Fruit fly (Drosophila melanogaster) whole organism, embryonic: ENCODE data around the gene PIG-C.

Source experiments
- Ada2b ChIP-seq: fragments of 200-800 bp; sonication (Bioruptor generic); IDR thresholded peaks from 2 replicates; pipeline ENCODE4 v1.3.6; 2022; ENCODE audit warnings: missing biosample characterization, missing genetic modification characterization
- Aef1 ChIP-seq: fragments of 200-800 bp; sonication (Bioruptor generic); IDR thresholded peaks from 3 replicates; pipeline ENCODE4 v1.3.6; 2022; ENCODE audit warnings: missing biosample characterization, missing genetic modification characterization
- Asciz ChIP-seq: fragments of 200-800 bp; sonication (Bioruptor generic); optimal IDR thresholded peaks from 2 replicates; lab custom pipeline; 2017; ENCODE audit warnings: missing biosample characterization, mild to moderate bottlenecking, missing genetic modification characterization, missing genetic modification reagents
- Blimp-1 ChIP-seq: fragments of 200-800 bp; sonication (Bioruptor generic); optimal IDR thresholded peaks from 3 replicates; lab custom pipeline; 2018; ENCODE audit warnings: missing biosample characterization, missing genetic modification characterization, mild to moderate bottlenecking, moderate library complexity, missing genetic modification reagents
- CG10366 ChIP-seq: fragments of 200-800 bp; sonication (Bioruptor generic); IDR thresholded peaks from 2 replicates; pipeline ENCODE4 v1.3.6; 2022; ENCODE audit warnings: missing biosample characterization, missing genetic modification characterization
- CG11093 ChIP-seq: fragments of 200-800 bp; sonication (Bioruptor generic); IDR thresholded peaks from 3 replicates; pipeline ENCODE4 v1.3.6; 2022; ENCODE audit warnings: missing biosample characterization, missing genetic modification characterization
- CG11456 ChIP-seq: fragments of 200-800 bp; sonication (Bioruptor generic); IDR thresholded peaks from 3 replicates; pipeline ENCODE4 v1.3.6; 2022; ENCODE audit warnings: missing biosample characterization, missing genetic modification characterization
- CG12659 ChIP-seq: fragments of 200-800 bp; sonication (Bioruptor generic); optimal IDR thresholded peaks from 3 replicates; lab custom pipeline; 2017; ENCODE audit warnings: mild to moderate bottlenecking, missing biosample characterization, missing genetic modification reagents, missing genetic modification characterization
- CG12942 ChIP-seq: fragments of 200-800 bp; sonication (Bioruptor generic); optimal IDR thresholded peaks from 3 replicates; lab custom pipeline; 2016; ENCODE audit warnings: missing biosample characterization, missing genetic modification characterization
- CG13775 ChIP-seq: fragments of 200-800 bp; sonication (Bioruptor generic); optimal IDR thresholded peaks from 3 replicates; lab custom pipeline; 2017; ENCODE audit warnings: missing biosample characterization, mild to moderate bottlenecking, missing genetic modification characterization
- CG14965 ChIP-seq: fragments of 200-800 bp; sonication (Bioruptor generic); optimal IDR thresholded peaks from 2 replicates; lab custom pipeline; 2016; ENCODE audit warnings: missing biosample characterization, missing genetic modification characterization, borderline replicate concordance
- CG15073 ChIP-seq: fragments of 200-800 bp; sonication (Bioruptor generic); optimal IDR thresholded peaks from 2 replicates; lab custom pipeline; 2016; ENCODE audit warnings: missing biosample characterization, missing genetic modification characterization
- CG17359 ChIP-seq: fragments of 200-800 bp; sonication (Bioruptor generic); optimal IDR thresholded peaks from 3 replicates; lab custom pipeline; 2018; ENCODE audit warnings: missing biosample characterization, mild to moderate bottlenecking, missing genetic modification characterization, moderate library complexity
- CG17385 ChIP-seq: fragments of 200-800 bp; sonication (Bioruptor generic); optimal IDR thresholded peaks from 3 replicates; lab custom pipeline; 2018; ENCODE audit warnings: missing biosample characterization, mild to moderate bottlenecking, missing genetic modification characterization
- CG18262 ChIP-seq: fragments of 200-800 bp; optimal IDR thresholded peaks from 3 replicates; lab custom pipeline; 2019; ENCODE audit warnings: missing biosample characterization, mild to moderate bottlenecking, missing genetic modification characterization, moderate library complexity
- CG18764 ChIP-seq: fragments of 200-800 bp; sonication (Bioruptor generic); optimal IDR thresholded peaks from 3 replicates; lab custom pipeline; 2016; ENCODE audit warnings: missing biosample characterization, missing genetic modification characterization
- CG2678 ChIP-seq: fragments of 200-800 bp; sonication (Bioruptor generic); optimal IDR thresholded peaks from 3 replicates; lab custom pipeline; 2019; ENCODE audit warnings: missing biosample characterization, mild to moderate bottlenecking, missing genetic modification characterization, moderate library complexity
- CG31224 ChIP-seq: fragments of 200-800 bp; sonication (Bioruptor generic); IDR thresholded peaks from 2 replicates; pipeline ENCODE4 v1.3.6; 2022; ENCODE audit warnings: missing biosample characterization, missing genetic modification characterization
- CG32532 ChIP-seq: fragments of 200-800 bp; sonication (Bioruptor generic); IDR thresholded peaks from 2 replicates; pipeline ENCODE4 v1.3.6; 2022; ENCODE audit warnings: missing biosample characterization, missing genetic modification characterization
- CG33213 ChIP-seq: fragments of 200-800 bp; sonication (Bioruptor generic); optimal IDR thresholded peaks from 3 replicates; lab custom pipeline; 2016; ENCODE audit warnings: missing biosample characterization, missing genetic modification characterization
- CG4730 ChIP-seq: fragments of 200-800 bp; sonication (Bioruptor generic); IDR thresholded peaks from 2 replicates; pipeline ENCODE4 v1.3.6; 2022; ENCODE audit warnings: missing biosample characterization, missing genetic modification characterization
- CG5180 ChIP-seq: fragments of 200-800 bp; sonication (Bioruptor generic); optimal IDR thresholded peaks from 3 replicates; lab custom pipeline; 2017; ENCODE audit warnings: missing biosample characterization, missing genetic modification characterization, mild to moderate bottlenecking, moderate library complexity, missing genetic modification reagents
- CG7928 ChIP-seq: fragments of 200-800 bp; sonication (Bioruptor generic); optimal IDR thresholded peaks from 2 replicates; lab custom pipeline; 2017; ENCODE audit warnings: missing biosample characterization, mild to moderate bottlenecking, missing genetic modification characterization
- CG8359 ChIP-seq: fragments of 200-800 bp; sonication (Bioruptor generic); optimal IDR thresholded peaks from 2 replicates; lab custom pipeline; 2017; ENCODE audit warnings: missing biosample characterization, mild to moderate bottlenecking, missing genetic modification characterization, borderline replicate concordance
- CG8924 ChIP-seq: fragments of 200-800 bp; optimal IDR thresholded peaks from 3 replicates; lab custom pipeline; 2019; ENCODE audit warnings: missing biosample characterization, mild to moderate bottlenecking, missing genetic modification characterization, moderate library complexity
- H2.0 ChIP-seq: fragments of 200-800 bp; sonication (Bioruptor generic); IDR thresholded peaks from 2 replicates; pipeline ENCODE4 v1.3.6; 2022; ENCODE audit warnings: missing biosample characterization, missing genetic modification characterization
- Hr78 ChIP-seq, 2 experiments: fragments of 200-800 bp in 1 of 2; fragments of >200 bp in 1 of 2; sonication (Bioruptor generic) in 1 of 2; optimal IDR thresholded peaks; 2 replicates each; lab custom pipeline; 2017 to 2019; ENCODE audit warnings: missing biosample characterization in 2 of 2, missing genetic modification characterization in 2 of 2, mild to moderate bottlenecking in 1 of 2, moderate library complexity in 1 of 2
- Hsf ChIP-seq: fragments of 200-800 bp; sonication (Bioruptor generic); optimal IDR thresholded peaks from 3 replicates; lab custom pipeline; 2016; ENCODE audit warnings: missing biosample characterization, missing genetic modification characterization
- Mrtf ChIP-seq: fragments of 200-800 bp; sonication (Bioruptor generic); IDR thresholded peaks from 3 replicates; pipeline ENCODE4 v1.3.6; 2022; ENCODE audit warnings: missing biosample characterization, missing genetic modification characterization
- NC2α ChIP-seq: fragments of 200-800 bp; sonication (Bioruptor generic); optimal IDR thresholded peaks from 2 replicates; lab custom pipeline; 2016; ENCODE audit warnings: missing biosample characterization, missing genetic modification characterization
- Sox102F ChIP-seq: fragments of 200-800 bp; sonication (Bioruptor generic); optimal IDR thresholded peaks from 2 replicates; lab custom pipeline; 2018; ENCODE audit warnings: missing biosample characterization, mild to moderate bottlenecking, missing genetic modification characterization, moderate library complexity
- Xbp1 ChIP-seq: fragments of 200-800 bp; sonication (Bioruptor generic); optimal IDR thresholded peaks from 3 replicates; lab custom pipeline; 2016; ENCODE audit warnings: missing biosample characterization, mild to moderate bottlenecking, missing genetic modification characterization
- bab2 ChIP-seq: fragments of 200-800 bp; sonication (Bioruptor generic); optimal IDR thresholded peaks from 2 replicates; lab custom pipeline; 2016; ENCODE audit warnings: missing biosample characterization, missing genetic modification characterization
- cato ChIP-seq: fragments of 200-800 bp; sonication (Bioruptor generic); optimal IDR thresholded peaks from 2 replicates; lab custom pipeline; 2016; ENCODE audit warnings: missing biosample characterization, missing genetic modification characterization, borderline replicate concordance
- caup ChIP-seq: fragments of 200-800 bp; sonication (Bioruptor generic); optimal IDR thresholded peaks from 3 replicates; lab custom pipeline; 2017; ENCODE audit warnings: missing biosample characterization, mild to moderate bottlenecking, missing genetic modification characterization, moderate library complexity; ENCODE audit not compliant: severe bottlenecking
- croc ChIP-seq: fragments of 200-800 bp; sonication (Bioruptor generic); conservative IDR thresholded peaks from 3 replicates; pipeline ENCODE4 v1.3.6; 2022; ENCODE audit warnings: missing biosample characterization, missing genetic modification characterization
- cwo ChIP-seq: fragments of 200-800 bp; sonication (Bioruptor generic); optimal IDR thresholded peaks from 3 replicates; lab custom pipeline; 2017; ENCODE audit warnings: missing biosample characterization, missing genetic modification characterization, mild to moderate bottlenecking, moderate library complexity, missing genetic modification reagents
- danr ChIP-seq: fragments of 200-800 bp; sonication (Bioruptor generic); IDR thresholded peaks from 2 replicates; pipeline ENCODE4 v1.3.6; 2022; ENCODE audit warnings: missing biosample characterization, missing genetic modification characterization
- disco-r ChIP-seq: fragments of 200-800 bp; sonication (Bioruptor generic); optimal IDR thresholded peaks from 2 replicates; lab custom pipeline; 2016; ENCODE audit warnings: missing biosample characterization, missing genetic modification characterization
- dysf ChIP-seq: fragments of 200-800 bp; sonication (Bioruptor generic); IDR thresholded peaks from 3 replicates; pipeline ENCODE4 v1.3.6; 2022; ENCODE audit warnings: missing biosample characterization, missing genetic modification characterization
- fd64A ChIP-seq: fragments of 200-800 bp; sonication (Bioruptor generic); optimal IDR thresholded peaks from 3 replicates; lab custom pipeline; 2018; ENCODE audit warnings: missing biosample characterization, mild to moderate bottlenecking, missing genetic modification characterization
- grn ChIP-seq: fragments of 200-800 bp; sonication (Bioruptor generic); optimal IDR thresholded peaks from 3 replicates; lab custom pipeline; 2017; ENCODE audit warnings: missing biosample characterization, missing genetic modification characterization
- lab ChIP-seq: fragments of 200-800 bp; sonication (Bioruptor generic); optimal IDR thresholded peaks from 3 replicates; lab custom pipeline; 2017; ENCODE audit warnings: missing biosample characterization, missing genetic modification characterization, mild to moderate bottlenecking, moderate library complexity, missing genetic modification reagents
- pan ChIP-seq, 4 experiments: fragments of >200 bp in 3 of 4; fragments of 200-800 bp in 1 of 4; sonication (Bioruptor generic) in 1 of 4; optimal IDR thresholded peaks in 3 of 4; IDR thresholded peaks in 1 of 4; 2 replicates each; pipeline versions ENCODE4 v1.3.6 to Lab custom; 2017 to 2022; ENCODE audit warnings: missing biosample characterization in 2 of 4, missing genetic modification characterization in 2 of 4, mixed read lengths in 1 of 4
- pum ChIP-seq: fragments of 200-800 bp; sonication (Bioruptor generic); optimal IDR thresholded peaks from 2 replicates; lab custom pipeline; 2016; ENCODE audit warnings: missing biosample characterization, missing genetic modification characterization
- repo ChIP-seq: fragments of 200-800 bp; sonication (Bioruptor generic); optimal IDR thresholded peaks from 2 replicates; lab custom pipeline; 2016; ENCODE audit warnings: missing biosample characterization, missing genetic modification characterization
- sens-2 ChIP-seq: fragments of 200-800 bp; sonication (Bioruptor generic); IDR thresholded peaks from 2 replicates; pipeline ENCODE4 v1.3.6; 2022; ENCODE audit warnings: missing biosample characterization, missing genetic modification characterization
- sim ChIP-seq: fragments of 200-800 bp; sonication (Bioruptor generic); IDR thresholded peaks from 2 replicates; pipeline ENCODE4 v1.3.6; 2022; ENCODE audit warnings: missing biosample characterization, missing genetic modification characterization
- twi ChIP-seq: fragments of 200-800 bp; optimal IDR thresholded peaks from 2 replicates; lab custom pipeline; 2019; ENCODE audit warnings: missing biosample characterization, mild to moderate bottlenecking, missing genetic modification characterization, moderate library complexity
- usp ChIP-seq: fragments of >200 bp; optimal IDR thresholded peaks from 2 replicates; lab custom pipeline; 2017; ENCODE audit warnings: missing biosample characterization, missing genetic modification characterization

PIG-C gene

DNA sequence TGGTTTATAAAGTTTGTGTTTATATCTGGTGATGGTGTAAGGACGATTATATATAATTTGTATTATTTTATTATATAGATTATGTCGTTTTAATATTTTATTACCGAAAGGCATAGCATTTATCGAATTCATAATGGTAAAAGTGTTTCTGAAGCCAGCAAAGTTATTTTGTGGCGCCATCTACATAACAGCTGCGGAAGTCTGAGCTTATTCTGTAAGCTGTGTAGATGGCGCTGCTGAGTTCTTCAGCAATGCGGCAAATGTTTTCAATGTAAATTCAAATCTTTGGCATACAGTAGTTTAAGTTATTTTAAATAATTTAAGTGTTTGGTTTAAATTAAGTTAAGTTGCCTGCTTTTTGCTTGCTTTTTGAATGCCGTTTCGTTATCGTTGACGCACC is 30.6 kb downstream of the PIG-C start (continued):
- TF ChIP-seq lab (no peak), twi (tag; lab: Kevin White, UChicago) (no peak), CG17359 (tag; lab: Kevin White, UChicago) (peak; percentile 55), CG17385 (GFP tag; lab: Kevin White, UChicago) (no peak), dysf (GFP tag; lab: Robert Waterston, UW) (peak; percentile 56; the same call in 2 of the 3 replicates), CG7928 (GFP tag; lab: Kevin White, UChicago) (no peak), Mrtf (GFP tag; lab: Robert Waterston, UW) (peak; percentile 35; the same call in 2 of the 3 replicates), CG31224 (GFP tag; lab: Robert Waterston, UW) (no peak), H2.0 (GFP tag; lab: Robert Waterston, UW) (peak; percentile 52), CG11093 (GFP tag; lab: Robert Waterston, UW) (no peak), CG15073 (GFP tag; lab: Kevin White, UChicago) (no peak), Aef1 (GFP tag; lab: Robert Waterston, UW) (peak; percentile 34; the same call in 1 of the 3 replicates), Ada2b (GFP tag; lab: Robert Waterston, UW) (no peak; the same call in 1 of the 2 replicates), CG32532 (peak; percentile 86), CG5180 (GFP tag; lab: Kevin White, UChicago) (no peak), Sox102F (no peak), cwo (GFP tag; lab: Kevin White, UChicago) (no peak), CG33213 (GFP tag; lab: Kevin White, UChicago) (peak; percentile 27), cato (no peak), CG8924 (tag; lab: Kevin White, UChicago) (no peak), croc (GFP tag; lab: Robert Waterston, UW) (no peak), pum (GFP tag; lab: Kevin White, UChicago) (no peak), usp (GFP tag; lab: Kevin White, UChicago) (no peak), grn (GFP tag; lab: Kevin White, UChicago) (no peak), sim (GFP tag; lab: Robert Waterston, UW) (no peak), repo (GFP tag; lab: Kevin White, UChicago) (no peak), CG11456 (GFP tag; lab: Robert Waterston, UW) (peak; percentile 93), CG2678 (tag; lab: Kevin White, UChicago) (no peak), CG10366 (GFP tag; lab: Robert Waterston, UW) (peak; percentile 48), fd64A (no peak), disco-r (GFP tag; lab: Kevin White, UChicago) (no peak), sens-2 (GFP tag; lab: Robert Waterston, UW) (0 out of 2 replicates have a peak, but pooled peaks have one; percentile 7), CG18764 (peak; percentile 12), caup (no peak), CG18262 (tag; lab: Kevin White, UChicago) (peak; percentile 29), pan (optimal IDR thresholded peaks at IDR 0.05; lab: Kevin White, UChicago) (no peak), pan (GFP tag; optimal IDR thresholded peaks at IDR 0.05 in 1 of 2, IDR thresholded peaks at IDR 0.05 in 1 of 2) (peak in 1 of 2 experiments; percentile 48), danr (GFP tag; lab: Robert Waterston, UW) (no peak), CG12659 (GFP tag; lab: Kevin White, UChicago) (no peak), Hsf (no peak), CG4730 (GFP tag; lab: Robert Waterston, UW) (peak; percentile 58; the same call in 1 of the 2 replicates), Blimp-1 (GFP tag; lab: Kevin White, UChicago) (peak; percentile 11), NC2α (GFP tag; lab: Kevin White, UChicago) (no peak), Asciz (GFP tag; lab: Kevin White, UChicago) (no peak), CG14965 (GFP tag; lab: Kevin White, UChicago) (no peak), Hr78 (GFP tag; optimal IDR thresholded peaks at IDR 0.05; lab: Kevin White, UChicago) (no peak), bab2 (peak; percentile 2), CG8359 (no peak), Xbp1 (GFP tag; lab: Kevin White, UChicago) (peak; percentile 31), CG13775 (GFP tag; lab: Kevin White, UChicago) (no peak), CG12942 (no peak)
